Worm (Caenorhabditis elegans): ENCODE measurements around the gene K10H10.12.

DNA sequence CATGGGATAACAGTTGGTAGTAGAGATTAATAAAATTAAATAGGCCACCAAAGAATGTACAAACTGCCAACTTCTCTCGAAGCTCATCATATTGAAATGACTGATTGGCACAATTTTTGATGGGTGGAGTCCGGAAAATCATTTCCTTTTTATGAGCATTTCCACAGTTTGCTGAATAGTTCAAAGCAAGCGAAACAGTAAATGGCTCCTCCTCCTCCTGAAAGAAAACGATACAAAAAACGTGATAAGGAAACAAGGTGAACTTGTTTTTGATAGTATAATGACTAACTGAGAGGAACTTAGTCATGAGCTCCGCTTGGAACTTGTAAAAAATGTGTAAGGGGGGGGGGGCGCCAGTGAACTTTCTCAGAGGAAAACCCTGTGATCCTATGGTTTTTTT lies 8.9 kb upstream of the K10H10.12 start, which contains the start of gene K10H10.9:
- TF ChIP-seq ceh-13 (GFP tag; optimal IDR thresholded peaks at IDR 0.05) (no peak), ama-1 (optimal IDR thresholded peaks at IDR 0.05) (no peak), hmg-4 (GFP tag; optimal IDR thresholded peaks at IDR 0.05) (no peak), F13C5.2 (tag; optimal IDR thresholded peaks at IDR 0.05) (no peak), scrt-1 (GFP tag; IDR thresholded peaks at IDR 0.05) (no peak), aly-1 (tag; optimal IDR thresholded peaks at IDR 0.05) (no peak), pes-1 (GFP tag; IDR thresholded peaks at IDR 0.05) (no peak), ets-7 (tag; optimal IDR thresholded peaks at IDR 0.05) (no peak), flt-1 (GFP tag; IDR thresholded peaks at IDR 0.05) (no peak), ceh-36 (tag; optimal IDR thresholded peaks at IDR 0.05) (no peak), hmbx-1 (tag; optimal IDR thresholded peaks at IDR 0.05) (no peak), tra-4 (tag; optimal IDR thresholded peaks at IDR 0.05) (no peak), tbx-11 (GFP tag; IDR thresholded peaks at IDR 0.05) (no peak)

Measured in whole organism, early embryonic.